Worm (Caenorhabditis elegans): Measurements from ENCODE around the gene hir-1.
A peak's percentile ranks its signal among the peaks of the same experiment; 100 is the strongest.

The hir-1 gene

ce11 chrV:5521735-5522241, at the start of gene hir-1:
Gene hir-1 (plus strand): TSS chrV:5522139.
- TF ChIP-seq W03F9.2 (tag; optimal IDR thresholded peaks at IDR 0.05) (no peak), dao-5 (tag; optimal IDR thresholded peaks at IDR 0.05) (no peak), him-1 (tag; optimal IDR thresholded peaks at IDR 0.05) (no peak)

DNA sequence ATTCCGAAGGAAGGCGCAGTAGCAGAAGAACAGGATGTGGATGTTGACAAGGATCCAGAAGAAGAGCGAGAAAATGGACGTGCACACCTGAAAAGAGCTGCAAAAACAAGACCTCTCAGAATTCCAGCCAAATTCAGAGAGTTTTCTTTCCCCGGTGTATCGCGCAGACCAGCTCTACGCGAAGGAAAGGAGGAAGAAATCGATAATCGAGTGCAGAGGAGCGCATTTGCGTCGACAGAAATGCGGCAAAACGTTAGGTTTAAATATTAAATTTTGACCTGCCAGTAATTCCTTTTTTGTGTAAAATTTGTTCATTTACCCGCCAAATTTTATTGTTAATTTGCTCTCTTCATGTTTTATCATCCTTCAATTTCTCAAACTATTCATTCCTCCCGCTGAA, 44.2 kb upstream of the hir-1 start:
- TF ChIP-seq him-1 (tag; optimal IDR thresholded peaks at IDR 0.05) (no peak), W03F9.2 (tag; optimal IDR thresholded peaks at IDR 0.05) (no peak), dao-5 (tag; optimal IDR thresholded peaks at IDR 0.05) (no peak)

- TF ChIP-seq W03F9.2 (tag; optimal IDR thresholded peaks at IDR 0.05) (no peak), him-1 (tag; optimal IDR thresholded peaks at IDR 0.05) (no peak), dao-5 (tag; optimal IDR thresholded peaks at IDR 0.05) (no peak)
These were observed 39.6 kb upstream of the hir-1 start, which contains the start of gene srg-66 for ce11 chrV:5482315-5482714. Gene srg-66 (minus strand): TSS chrV:5482415.

ce11 chrV:5484866-5485265, 37.1 kb upstream of the hir-1 start, which contains the start of gene srg-65:
Gene srg-65 (minus strand): TSS chrV:5484966.
- TF ChIP-seq him-1 (tag; optimal IDR thresholded peaks at IDR 0.05) (no peak), dao-5 (tag; optimal IDR thresholded peaks at IDR 0.05) (no peak), W03F9.2 (tag; optimal IDR thresholded peaks at IDR 0.05) (no peak)

DNA sequence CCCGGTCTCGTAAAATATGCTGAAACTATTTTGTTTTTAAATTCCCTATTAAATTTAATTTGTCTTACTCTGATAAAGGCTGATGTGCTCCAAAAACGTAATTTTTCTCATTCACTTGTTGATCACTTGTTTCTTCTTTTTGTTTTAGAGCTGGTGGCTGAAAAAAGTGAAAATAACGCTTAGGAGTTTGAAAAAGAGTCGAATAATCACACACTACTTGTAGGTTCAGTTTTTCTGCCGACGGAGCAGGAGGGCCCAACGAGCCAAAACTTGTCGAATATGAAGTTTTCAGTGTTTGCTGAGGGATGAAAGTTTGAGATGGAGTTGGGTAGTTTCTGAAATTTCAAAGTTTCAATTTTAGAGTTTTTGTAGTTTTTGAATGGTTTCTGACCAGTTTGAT, 34.8 kb upstream of the hir-1 start:
- TF ChIP-seq dao-5 (tag; optimal IDR thresholded peaks at IDR 0.05), result no peak
- no peak for TF ChIP-seq him-1 (tag; optimal IDR thresholded peaks at IDR 0.05)
- no peak for TF ChIP-seq W03F9.2 (tag; optimal IDR thresholded peaks at IDR 0.05)

- TF ChIP-seq W03F9.2 (tag; optimal IDR thresholded peaks at IDR 0.05) (no peak), him-1 (tag; optimal IDR thresholded peaks at IDR 0.05) (no peak), dao-5 (tag; optimal IDR thresholded peaks at IDR 0.05) (no peak)
These were observed 33.2 kb upstream of the hir-1 start, which contains the start of gene grl-18 for ce11 chrV:5488766-5489165. Gene grl-18 (minus strand): TSS chrV:5488866.

ce11 chrV:5490205-5490604, 31.7 kb upstream of the hir-1 start, which contains the start of gene T05C3.6:
Gene T05C3.6 (plus strand): TSS chrV:5490445.
- TF ChIP-seq him-1 (tag; optimal IDR thresholded peaks at IDR 0.05) (no peak), W03F9.2 (tag; optimal IDR thresholded peaks at IDR 0.05) (no peak), dao-5 (tag; optimal IDR thresholded peaks at IDR 0.05) (no peak)

DNA sequence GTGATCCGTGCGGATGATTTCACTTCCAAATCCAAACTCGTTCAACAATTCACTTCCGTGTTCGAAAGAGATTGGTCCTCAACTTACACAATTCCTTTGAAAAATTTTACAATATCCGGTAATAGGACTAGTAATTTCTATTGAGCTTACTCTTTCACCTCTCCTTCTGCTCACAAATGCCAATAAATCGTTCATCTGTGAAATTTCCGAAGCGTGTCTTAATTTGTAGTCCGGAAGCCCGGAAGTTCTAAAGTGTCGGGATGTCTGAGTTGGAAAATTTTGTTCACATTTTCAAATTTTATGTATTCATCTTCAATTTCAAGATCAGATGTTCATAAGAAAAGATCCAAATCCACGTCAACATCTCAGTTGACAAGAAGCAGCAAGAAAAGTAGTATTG, 28.5 kb upstream of the hir-1 start, which contains the start of gene T05C3.2:
Gene T05C3.2, plus strand, starts transcription at position 301 of the 400 bp plus-strand sequence.
- TF ChIP-seq dao-5 (tag; optimal IDR thresholded peaks at IDR 0.05) (no peak), him-1 (tag; optimal IDR thresholded peaks at IDR 0.05) (no peak), W03F9.2 (tag; optimal IDR thresholded peaks at IDR 0.05) (no peak)

- no peak for TF ChIP-seq W03F9.2 (tag; optimal IDR thresholded peaks at IDR 0.05)
- no peak for TF ChIP-seq him-1 (tag; optimal IDR thresholded peaks at IDR 0.05)
- TF ChIP-seq dao-5 (tag; optimal IDR thresholded peaks at IDR 0.05), result no peak
These were observed 22.5 kb upstream of the hir-1 start for ce11 chrV:5499475-5499874.

ce11 chrV:5502701-5503100, 19.2 kb upstream of the hir-1 start:
- no peak for TF ChIP-seq him-1 (tag; optimal IDR thresholded peaks at IDR 0.05)
- no peak for TF ChIP-seq dao-5 (tag; optimal IDR thresholded peaks at IDR 0.05)
- TF ChIP-seq W03F9.2 (tag; optimal IDR thresholded peaks at IDR 0.05), result no peak

ce11 chrV:5504295-5504694, 17.6 kb upstream of the hir-1 start:
- no peak for TF ChIP-seq W03F9.2 (tag; optimal IDR thresholded peaks at IDR 0.05)
- TF ChIP-seq dao-5 (tag; optimal IDR thresholded peaks at IDR 0.05), result no peak
- TF ChIP-seq him-1 (tag; optimal IDR thresholded peaks at IDR 0.05), result no peak

ce11 chrV:5504807-5505442, 17.0 kb upstream of the hir-1 start, which contains the start of the genes dnj-19 and nhr-47:
Gene dnj-19 (minus strand): TSS chrV:5504857.
Gene nhr-47 (plus strand): TSS chrV:5505253.
- TF ChIP-seq dao-5 (tag; optimal IDR thresholded peaks at IDR 0.05) (no peak), W03F9.2 (tag; optimal IDR thresholded peaks at IDR 0.05) (peak; percentile 76), him-1 (tag; optimal IDR thresholded peaks at IDR 0.05) (peak; percentile 59)

DNA sequence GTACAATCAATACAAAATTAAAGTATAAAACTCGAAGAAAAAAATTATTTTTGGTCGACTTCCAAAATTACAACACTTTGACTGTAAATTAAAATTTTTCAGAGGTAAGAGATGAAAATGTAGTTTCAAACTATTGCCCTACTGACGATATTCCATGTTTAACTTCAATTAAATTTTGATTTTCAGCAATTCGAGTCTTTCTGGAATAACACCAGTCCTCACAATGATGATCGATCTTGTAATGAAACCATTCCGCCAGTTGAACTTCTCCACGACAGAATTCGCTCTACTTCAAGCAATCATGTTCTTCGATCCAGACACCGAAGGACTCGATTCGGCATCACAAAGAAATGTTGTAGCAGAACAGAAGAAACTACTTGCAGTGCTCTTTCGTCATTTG, 12.8 kb upstream of the hir-1 start:
- TF ChIP-seq him-1 (tag; optimal IDR thresholded peaks at IDR 0.05) (no peak), dao-5 (tag; optimal IDR thresholded peaks at IDR 0.05) (no peak), W03F9.2 (tag; optimal IDR thresholded peaks at IDR 0.05) (no peak)

ce11 chrV:5509966-5510365, 12.0 kb upstream of the hir-1 start:
- TF ChIP-seq W03F9.2 (tag; optimal IDR thresholded peaks at IDR 0.05), result no peak
- TF ChIP-seq dao-5 (tag; optimal IDR thresholded peaks at IDR 0.05), result no peak
- no peak for TF ChIP-seq him-1 (tag; optimal IDR thresholded peaks at IDR 0.05)

All from whole organism, L4/young adult.